Worm (Caenorhabditis elegans): ENCODE measurements around the gene M163.9.

The M163.9 gene

ce11 chrX:14496545-14496944 lies 27.2 kb downstream of the M163.9 start:
- TF ChIP-seq hlh-8 (tag; optimal IDR thresholded peaks at IDR 0.05) (no peak), elt-2 (tag; optimal IDR thresholded peaks at IDR 0.05) (peak; percentile 1)

- TF ChIP-seq gmeb-2 (tag; optimal IDR thresholded peaks at IDR 0.05) (no peak), ttx-3 (tag; optimal IDR thresholded peaks at IDR 0.05) (no peak), pha-4 (tag; optimal IDR thresholded peaks at IDR 0.05) (no peak), dmd-4 (tag; optimal IDR thresholded peaks at IDR 0.05; ENCODE audit: borderline replicate concordance) (no peak)
These were observed 30.5 kb downstream of the M163.9 start for ce11 chrX:14499830-14500409.

ce11 chrX:14500422-14501058 lies 31.2 kb downstream of the M163.9 start:
- TF ChIP-seq lim-6 (tag; optimal IDR thresholded peaks at IDR 0.05) (no peak), hlh-30 (tag; optimal IDR thresholded peaks at IDR 0.05; ENCODE audit: insufficient read depth) (peak; percentile 35), ceh-18 (tag; optimal IDR thresholded peaks at IDR 0.05) (no peak), hlh-8 (tag; optimal IDR thresholded peaks at IDR 0.05) (no peak), eyg-1 (tag; optimal IDR thresholded peaks at IDR 0.05) (no peak), tbx-2 (tag; optimal IDR thresholded peaks at IDR 0.05) (no peak), ets-4 (tag; optimal IDR thresholded peaks at IDR 0.05) (no peak), fkh-6 (tag; optimal IDR thresholded peaks at IDR 0.05) (no peak), elt-2 (tag; optimal IDR thresholded peaks at IDR 0.05) (peak; percentile 88)

- TF ChIP-seq pat-9 (tag; optimal IDR thresholded peaks at IDR 0.05) (no peak), nhr-11 (tag; optimal IDR thresholded peaks at IDR 0.05) (no peak), T23F11.4 (GFP tag; optimal IDR thresholded peaks at IDR 0.05) (no peak), hlh-13 (GFP tag; optimal IDR thresholded peaks at IDR 0.05) (no peak), pqm-1 (tag; optimal IDR thresholded peaks at IDR 0.05) (no peak), ceh-18 (tag; optimal IDR thresholded peaks at IDR 0.05) (no peak), unc-55 (GFP tag; optimal IDR thresholded peaks at IDR 0.05) (peak; percentile 19), pax-1 (tag; optimal IDR thresholded peaks at IDR 0.05) (no peak), nhr-232 (tag; optimal IDR thresholded peaks at IDR 0.05) (no peak), hlh-30 (tag; optimal IDR thresholded peaks at IDR 0.05; ENCODE audit: insufficient read depth) (peak; percentile 44), elt-2 (tag; optimal IDR thresholded peaks at IDR 0.05) (peak; percentile 94), mec-3 (tag; optimal IDR thresholded peaks at IDR 0.05; ENCODE audit: borderline replicate concordance) (no peak), pros-1 (tag; optimal IDR thresholded peaks at IDR 0.05) (no peak)
These were observed 32.8 kb downstream of the M163.9 start for ce11 chrX:14502116-14502587.

ce11 chrX:14503282-14503681 lies 33.9 kb downstream of the M163.9 start:
- TF ChIP-seq unc-55 (GFP tag; optimal IDR thresholded peaks at IDR 0.05) = peak; percentile 2
- TF ChIP-seq eyg-1 (tag; optimal IDR thresholded peaks at IDR 0.05) = no peak
- no peak for TF ChIP-seq K09A11.1 (tag; optimal IDR thresholded peaks at IDR 0.05; ENCODE audit: insufficient read depth)
- no peak for TF ChIP-seq ceh-19 (GFP tag; optimal IDR thresholded peaks at IDR 0.05)

- no peak for TF ChIP-seq ahr-1 (tag; optimal IDR thresholded peaks at IDR 0.05)
- peak; percentile 38 for TF ChIP-seq sdc-2 (tag; optimal IDR thresholded peaks at IDR 0.05)
- TF ChIP-seq ceh-22 (tag; optimal IDR thresholded peaks at IDR 0.05) = no peak
- no peak for TF ChIP-seq pha-2 (tag; optimal IDR thresholded peaks at IDR 0.05)
- TF ChIP-seq npax-4 (tag; optimal IDR thresholded peaks at IDR 0.05) = no peak
- TF ChIP-seq ceh-14 (tag; optimal IDR thresholded peaks at IDR 0.05) = no peak
- no peak for TF ChIP-seq elt-2 (tag; optimal IDR thresholded peaks at IDR 0.05)
- no peak for TF ChIP-seq lin-11 (tag; optimal IDR thresholded peaks at IDR 0.05)
- TF ChIP-seq sox-2 (GFP tag; IDR thresholded peaks at IDR 0.05) = peak; percentile 3; the same call in 1 of the 2 replicates
- peak; percentile 13 for TF ChIP-seq nfya-1 (tag; optimal IDR thresholded peaks at IDR 0.05)
- TF ChIP-seq ceh-18 (tag; optimal IDR thresholded peaks at IDR 0.05) = peak; percentile 0
- peak; percentile 37 for TF ChIP-seq ceh-6 (GFP tag; optimal IDR thresholded peaks at IDR 0.05)
- peak; percentile 3 for TF ChIP-seq unc-42 (tag; optimal IDR thresholded peaks at IDR 0.05)
- TF ChIP-seq pros-1 (tag; optimal IDR thresholded peaks at IDR 0.05) = peak; percentile 10
- TF ChIP-seq ceh-2 (tag; optimal IDR thresholded peaks at IDR 0.05) = peak; percentile 22
- TF ChIP-seq fkh-6 (tag; optimal IDR thresholded peaks at IDR 0.05) = no peak
- TF ChIP-seq nhr-232 (tag; optimal IDR thresholded peaks at IDR 0.05) = peak; percentile 3
- peak; percentile 16 for TF ChIP-seq ceh-31 (tag; optimal IDR thresholded peaks at IDR 0.05)
- peak; percentile 15 for TF ChIP-seq hlh-8 (tag; optimal IDR thresholded peaks at IDR 0.05)
- TF ChIP-seq rnt-1 (tag; optimal IDR thresholded peaks at IDR 0.05) = peak; percentile 36
These were observed 34.6 kb downstream of the M163.9 start, which contains the start of gene M163.1 for ce11 chrX:14503800-14504550. M163.1 (minus strand) TSS chrX:14503824.

Data from whole organism, late embryonic.